Worm (Caenorhabditis elegans) whole organism, L3 larva: ENCODE results near the gene R01H10.4.

Source experiments
- ZK546.5 ChIP-seq: sonication (generic microtip); optimal IDR thresholded peaks from 2 replicates; lab custom pipeline; 2017; ENCODE audit warnings: missing biosample characterization, missing genetic modification characterization
- ama-1 ChIP-seq: fragments of 150-350 bp; optimal IDR thresholded peaks from 2 replicates; lab custom pipeline; 2018
- ceh-16 ChIP-seq: sonication (generic microtip); optimal IDR thresholded peaks from 2 replicates; lab custom pipeline; 2017; ENCODE audit warnings: missing biosample characterization, missing genetic modification characterization
- elt-3 ChIP-seq, 3 experiments: fragments of 150-350 bp in 1 of 3; sonication (generic microtip) in 2 of 3; optimal IDR thresholded peaks; 2 replicates in 2 of 3; 4 replicates in 1 of 3; lab custom pipeline; 2014 to 2017; ENCODE audit warnings: missing biosample characterization in 3 of 3, missing genetic modification characterization in 3 of 3
- nfya-1 ChIP-seq: sonication (generic microtip); optimal IDR thresholded peaks from 2 replicates; lab custom pipeline; 2017; ENCODE audit warnings: missing genetic modification characterization, mild to moderate bottlenecking, missing compliant biosample characterization, antibody characterized with exemption, moderate library complexity; ENCODE audit not compliant: insufficient read depth
- nhr-12 ChIP-seq: fragments of 150-350 bp; optimal IDR thresholded peaks from 2 replicates; lab custom pipeline; 2014; ENCODE audit warnings: missing biosample characterization, missing genetic modification characterization
- ztf-11 ChIP-seq: fragments of 150-350 bp; optimal IDR thresholded peaks from 2 replicates; lab custom pipeline; 2014; ENCODE audit warnings: missing biosample characterization, missing genetic modification characterization

- TF ChIP-seq ceh-16 (no peak), ama-1 (lab: Kevin White, UChicago) (no peak), nhr-12 (tag; lab: Kevin White, UChicago) (no peak), elt-3 (tag; optimal IDR thresholded peaks at IDR 0.05; lab: Kevin White, UChicago) (no peak), ZK546.5 (tag; lab: Kevin White, UChicago) (no peak), ztf-11 (no peak), nfya-1 (tag; lab: Kevin White, UChicago) (no peak)
Observed at ce11 chrIII:10244013-10244412, 10.6 kb upstream of the R01H10.4 start.
